Worm (Caenorhabditis elegans) whole organism, L2 larva: ENCODE data around the gene egg-3.

ENCODE experiments used
- ama-1 ChIP-seq: fragments of 150-350 bp; optimal IDR thresholded peaks from 2 replicates; lab custom pipeline; 2018; ENCODE audit warnings: inconsistent platforms
- lin-39 ChIP-seq: fragments of 150-350 bp; optimal IDR thresholded peaks from 2 replicates; lab custom pipeline; 2014; ENCODE audit warnings: missing biosample characterization, missing genetic modification reagents, missing genetic modification characterization
- lsy-2 ChIP-seq, 2 experiments: fragments of 150-350 bp in 1 of 2; sonication (generic microtip) in 1 of 2; optimal IDR thresholded peaks; 2 replicates each; lab custom pipeline; 2014 to 2017; ENCODE audit warnings: missing biosample characterization in 2 of 2, missing genetic modification characterization in 2 of 2
- nhr-11 ChIP-seq: fragments of 150-350 bp; optimal IDR thresholded peaks from 2 replicates; lab custom pipeline; 2014; ENCODE audit warnings: missing biosample characterization, missing genetic modification characterization
- nhr-12 ChIP-seq: fragments of 150-350 bp; optimal IDR thresholded peaks from 2 replicates; lab custom pipeline; 2014; ENCODE audit warnings: missing biosample characterization, missing genetic modification characterization
- nhr-237 ChIP-seq: fragments of 150-350 bp; optimal IDR thresholded peaks from 2 replicates; lab custom pipeline; 2014; ENCODE audit warnings: missing biosample characterization, missing genetic modification characterization
- nhr-25 ChIP-seq: fragments of 150-350 bp; sonication (generic microtip); optimal IDR thresholded peaks from 3 replicates; lab custom pipeline; 2014; ENCODE audit warnings: missing biosample characterization, missing genetic modification characterization
- nhr-6 ChIP-seq: fragments of 150-350 bp; optimal IDR thresholded peaks from 2 replicates; lab custom pipeline; 2014; ENCODE audit warnings: missing biosample characterization, missing genetic modification characterization
- snpc-4 ChIP-seq: fragments of 150-350 bp; optimal IDR thresholded peaks from 2 replicates; lab custom pipeline; 2014; ENCODE audit warnings: missing biosample characterization, missing genetic modification characterization
- zag-1 ChIP-seq: fragments of 150-350 bp; optimal IDR thresholded peaks from 2 replicates; lab custom pipeline; 2014; ENCODE audit warnings: missing biosample characterization, missing genetic modification characterization
- ztf-11 ChIP-seq: sonication (generic microtip); optimal IDR thresholded peaks from 2 replicates; lab custom pipeline; 2017; ENCODE audit warnings: missing biosample characterization, missing genetic modification characterization
- ztf-4 ChIP-seq: fragments of 150-350 bp; optimal IDR thresholded peaks from 2 replicates; lab custom pipeline; 2014; ENCODE audit warnings: missing biosample characterization, missing genetic modification characterization

- no peak for TF ChIP-seq lin-39 (tag; lab: Kevin White, UChicago)
- no peak for TF ChIP-seq ama-1 (lab: Kevin White, UChicago)
- TF ChIP-seq nhr-6: no peak
- TF ChIP-seq ztf-11: no peak
- TF ChIP-seq nhr-11: no peak
- no peak for TF ChIP-seq zag-1
- TF ChIP-seq nhr-25: no peak
- TF ChIP-seq ztf-4 (tag; lab: Kevin White, UChicago): no peak
- TF ChIP-seq nhr-12: no peak
- TF ChIP-seq nhr-237 (tag; lab: Kevin White, UChicago): no peak
- no peak for TF ChIP-seq lsy-2 (tag; optimal IDR thresholded peaks at IDR 0.05; lab: Kevin White, UChicago)
- TF ChIP-seq snpc-4 (tag; lab: Kevin White, UChicago): no peak
Observed at ce11 chrII:10932305-10932704, 48.1 kb upstream of the egg-3 start.
